Fruit fly (Drosophila melanogaster) whole organism, prepupa: ENCODE results near the gene Pif1B.

Experiments
- CG10669 ChIP-seq: fragments of 200-800 bp; sonication (Bioruptor generic); optimal IDR thresholded peaks from 3 replicates; lab custom pipeline; 2018; ENCODE audit warnings: missing biosample characterization, mild to moderate bottlenecking, missing genetic modification characterization, moderate library complexity
- CG11294 ChIP-seq: fragments of 200-800 bp; sonication (Bioruptor generic); IDR thresholded peaks from 2 replicates; pipeline ENCODE4 v1.3.6; 2022; ENCODE audit warnings: missing biosample characterization, missing genetic modification characterization
- CG11902 ChIP-seq: fragments of 200-800 bp; sonication (Bioruptor generic); optimal IDR thresholded peaks from 3 replicates; lab custom pipeline; 2016; ENCODE audit warnings: missing biosample characterization, missing genetic modification characterization
- CG15336 ChIP-seq: fragments of 200-800 bp; sonication (Bioruptor generic); IDR thresholded peaks from 2 replicates; pipeline ENCODE4 v1.3.6; 2022; ENCODE audit warnings: missing biosample characterization, missing genetic modification characterization
- CG16779 ChIP-seq: fragments of 200-800 bp; sonication (Bioruptor generic); optimal IDR thresholded peaks from 3 replicates; lab custom pipeline; 2017; ENCODE audit warnings: missing biosample characterization, mild to moderate bottlenecking, missing genetic modification characterization
- CG31627 ChIP-seq: fragments of 200-800 bp; sonication (Bioruptor generic); optimal IDR thresholded peaks from 3 replicates; lab custom pipeline; 2016; ENCODE audit warnings: missing biosample characterization, missing genetic modification characterization
- CG32006 ChIP-seq: fragments of 200-800 bp; sonication (Bioruptor generic); optimal IDR thresholded peaks from 3 replicates; lab custom pipeline; 2017; ENCODE audit warnings: missing biosample characterization, mild to moderate bottlenecking, missing genetic modification characterization
- CG34406 ChIP-seq: fragments of 200-800 bp; sonication (Bioruptor generic); optimal IDR thresholded peaks from 3 replicates; lab custom pipeline; 2016; ENCODE audit warnings: missing biosample characterization, missing genetic modification characterization
- CG4318 ChIP-seq: fragments of 200-800 bp; sonication (Bioruptor generic); optimal IDR thresholded peaks from 3 replicates; lab custom pipeline; 2017; ENCODE audit warnings: missing biosample characterization, mild to moderate bottlenecking, missing genetic modification characterization
- CG6163 ChIP-seq: fragments of 200-800 bp; sonication (Bioruptor generic); IDR thresholded peaks from 3 replicates; pipeline ENCODE4 v1.3.6; 2022; ENCODE audit warnings: missing biosample characterization, missing genetic modification characterization
- CG6276 ChIP-seq: fragments of 200-800 bp; sonication (Bioruptor generic); optimal IDR thresholded peaks from 2 replicates; lab custom pipeline; 2017; ENCODE audit warnings: missing biosample characterization, mild to moderate bottlenecking, missing genetic modification characterization
- CG6792 ChIP-seq: fragments of 200-800 bp; sonication (Bioruptor generic); optimal IDR thresholded peaks from 3 replicates; lab custom pipeline; 2016; ENCODE audit warnings: missing biosample characterization, missing genetic modification characterization
- CG6808 ChIP-seq: fragments of 200-800 bp; sonication (Bioruptor generic); optimal IDR thresholded peaks from 3 replicates; lab custom pipeline; 2017; ENCODE audit warnings: missing biosample characterization, missing genetic modification characterization, mild to moderate bottlenecking, moderate library complexity, missing genetic modification reagents
- CG6854 ChIP-seq: fragments of 200-800 bp; sonication (Bioruptor generic); optimal IDR thresholded peaks from 2 replicates; lab custom pipeline; 2017; ENCODE audit warnings: missing biosample characterization, mild to moderate bottlenecking, missing genetic modification characterization
- CG8119 ChIP-seq: fragments of 200-800 bp; sonication (Bioruptor generic); IDR thresholded peaks from 3 replicates; pipeline ENCODE4 v1.3.6; 2022; ENCODE audit warnings: missing biosample characterization, missing genetic modification characterization
- CG8319 ChIP-seq: fragments of 200-800 bp; sonication (Bioruptor generic); optimal IDR thresholded peaks from 3 replicates; lab custom pipeline; 2016; ENCODE audit warnings: missing biosample characterization, missing genetic modification characterization
- CG8632 ChIP-seq: fragments of 200-800 bp; sonication (Bioruptor generic); optimal IDR thresholded peaks from 3 replicates; lab custom pipeline; 2016; ENCODE audit warnings: missing biosample characterization, missing genetic modification characterization
- Eip75B ChIP-seq: fragments of 200-800 bp; sonication (Bioruptor generic); optimal IDR thresholded peaks from 3 replicates; lab custom pipeline; 2016; ENCODE audit warnings: missing biosample characterization, missing genetic modification characterization
- Eip78C ChIP-seq: fragments of 200-800 bp; sonication (Bioruptor generic); peaks from one replicate; lab custom pipeline; 2016; ENCODE audit warnings: missing biosample characterization, missing genetic modification characterization
- Eip93F ChIP-seq: fragments of 200-800 bp; sonication (Bioruptor generic); optimal IDR thresholded peaks from 2 replicates; lab custom pipeline; 2016; ENCODE audit warnings: missing biosample characterization, mild to moderate bottlenecking, missing genetic modification characterization
- Ets21C ChIP-seq: fragments of 200-800 bp; sonication (Bioruptor generic); optimal IDR thresholded peaks from 3 replicates; lab custom pipeline; 2016; ENCODE audit warnings: missing biosample characterization, missing genetic modification characterization
- Hr38 ChIP-seq: sonication (Bioruptor generic); optimal IDR thresholded peaks from 2 replicates; lab custom pipeline; 2016; ENCODE audit warnings: missing biosample characterization, missing genetic modification characterization
- Hr39 ChIP-seq: fragments of 200-800 bp; sonication (Bioruptor generic); optimal IDR thresholded peaks from 2 replicates; lab custom pipeline; 2016; ENCODE audit warnings: missing biosample characterization, missing genetic modification characterization
- Hr4 ChIP-seq: fragments of 200-800 bp; sonication (Bioruptor generic); optimal IDR thresholded peaks from 3 replicates; lab custom pipeline; 2016; ENCODE audit warnings: missing biosample characterization, missing genetic modification characterization
- Lpt ChIP-seq: fragments of 200-800 bp; sonication (Bioruptor generic); optimal IDR thresholded peaks from 3 replicates; lab custom pipeline; 2016; ENCODE audit warnings: missing biosample characterization, missing genetic modification characterization
- Met ChIP-seq: fragments of 200-800 bp; sonication (Bioruptor generic); optimal IDR thresholded peaks from 3 replicates; lab custom pipeline; 2016; ENCODE audit warnings: missing biosample characterization, missing genetic modification characterization
- OdsH ChIP-seq: fragments of 200-800 bp; sonication (Bioruptor generic); optimal IDR thresholded peaks from 3 replicates; lab custom pipeline; 2016; ENCODE audit warnings: missing biosample characterization, missing genetic modification characterization
- Sox102F ChIP-seq: fragments of 200-800 bp; sonication (Bioruptor generic); optimal IDR thresholded peaks from 2 replicates; lab custom pipeline; 2016; ENCODE audit warnings: missing biosample characterization, mild to moderate bottlenecking, missing genetic modification characterization
- Sox14 ChIP-seq: fragments of 200-800 bp; sonication (Bioruptor generic); optimal IDR thresholded peaks from 3 replicates; lab custom pipeline; 2016; ENCODE audit warnings: missing biosample characterization, missing genetic modification characterization
- achi ChIP-seq: fragments of 200-800 bp; sonication (Bioruptor generic); optimal IDR thresholded peaks from 3 replicates; lab custom pipeline; 2016; ENCODE audit warnings: missing biosample characterization, missing genetic modification characterization
- acj6 ChIP-seq: fragments of 200-800 bp; sonication (Bioruptor generic); optimal IDR thresholded peaks from 3 replicates; lab custom pipeline; 2016; ENCODE audit warnings: missing biosample characterization, missing genetic modification characterization
- dac ChIP-seq: fragments of 200-800 bp; sonication (Bioruptor generic); optimal IDR thresholded peaks from 2 replicates; lab custom pipeline; 2017; ENCODE audit warnings: missing biosample characterization, mild to moderate bottlenecking, missing genetic modification characterization
- dsx ChIP-seq: fragments of 200-800 bp; optimal IDR thresholded peaks from 3 replicates; lab custom pipeline; 2019; ENCODE audit warnings: missing biosample characterization, mild to moderate bottlenecking, missing genetic modification characterization, moderate library complexity; ENCODE audit not compliant: poor library complexity, severe bottlenecking
- eg ChIP-seq: fragments of 200-800 bp; sonication (Bioruptor generic); IDR thresholded peaks from 3 replicates; pipeline ENCODE4 v1.3.6; 2022; ENCODE audit warnings: missing biosample characterization, missing genetic modification characterization
- esn ChIP-seq: fragments of 200-800 bp; sonication (Bioruptor generic); optimal IDR thresholded peaks from 2 replicates; lab custom pipeline; 2016; ENCODE audit warnings: missing biosample characterization, mild to moderate bottlenecking, missing genetic modification characterization, moderate library complexity
- fkh ChIP-seq: fragments of 200-800 bp; sonication (Bioruptor generic); optimal IDR thresholded peaks from 3 replicates; lab custom pipeline; 2017; ENCODE audit warnings: missing biosample characterization, mild to moderate bottlenecking, missing genetic modification characterization, moderate library complexity
- lz ChIP-seq: fragments of 200-800 bp; sonication (Bioruptor generic); optimal IDR thresholded peaks from 3 replicates; lab custom pipeline; 2016; ENCODE audit warnings: missing biosample characterization, missing genetic modification characterization
- net ChIP-seq: fragments of 200-800 bp; sonication (Bioruptor generic); optimal IDR thresholded peaks from 3 replicates; lab custom pipeline; 2016; ENCODE audit warnings: missing biosample characterization, missing genetic modification characterization
- pdm3 ChIP-seq: fragments of 200-800 bp; sonication (Bioruptor generic); optimal IDR thresholded peaks from 3 replicates; lab custom pipeline; 2016; ENCODE audit warnings: missing biosample characterization, missing genetic modification characterization
- spab ChIP-seq: fragments of 200-800 bp; sonication (Bioruptor generic); optimal IDR thresholded peaks from 2 replicates; lab custom pipeline; 2017; ENCODE audit warnings: missing biosample characterization, mild to moderate bottlenecking, missing genetic modification characterization, missing genetic modification reagents
- svp ChIP-seq: fragments of 200-800 bp; sonication (Bioruptor generic); peaks from one replicate; lab custom pipeline; 2016; ENCODE audit warnings: missing biosample characterization, missing genetic modification characterization
- topi ChIP-seq: fragments of 200-800 bp; sonication (Bioruptor generic); optimal IDR thresholded peaks from 3 replicates; lab custom pipeline; 2016; ENCODE audit warnings: missing biosample characterization, missing genetic modification characterization
- vri ChIP-seq: fragments of 200-800 bp; sonication (Bioruptor generic); optimal IDR thresholded peaks from 3 replicates; lab custom pipeline; 2016; ENCODE audit warnings: missing biosample characterization, mild to moderate bottlenecking, missing genetic modification characterization

Pif1B gene

dm6 chr3R:8801126-8801762 lies at the start of gene Pif1B, which contains the start of the genes Pif1A and CCT7:
Gene Pif1B, minus strand, starts transcription at chr3R:8801176.
Gene Pif1A, minus strand, starts transcription at chr3R:8801176.
Gene CCT7, plus strand, starts transcription at chr3R:8801564.
- TF ChIP-seq Eip78C (GFP tag; lab: Kevin White, UChicago) (peak; percentile 77), acj6 (GFP tag; lab: Kevin White, UChicago) (peak; percentile 15), OdsH (GFP tag; lab: Kevin White, UChicago) (peak; percentile 3), CG31627 (peak; percentile 13), CG15336 (GFP tag; lab: Robert Waterston, UW) (no peak), fkh (peak; percentile 21), svp (GFP tag; lab: Kevin White, UChicago) (peak; percentile 61), dsx (GFP tag; lab: Kevin White, UChicago) (peak; percentile 64), Ets21C (GFP tag; lab: Kevin White, UChicago) (peak; percentile 1), Sox14 (peak; percentile 31), eg (GFP tag; lab: Robert Waterston, UW) (no peak), lz (GFP tag; lab: Kevin White, UChicago) (peak; percentile 1), vri (GFP tag; lab: Kevin White, UChicago) (no peak), CG8319 (GFP tag; lab: Kevin White, UChicago) (no peak), spab (GFP tag; lab: Kevin White, UChicago) (no peak), topi (GFP tag; lab: Kevin White, UChicago) (peak; percentile 28), esn (GFP tag; lab: Kevin White, UChicago) (peak; percentile 45)

dm6 chr3R:8850616-8851015 lies 49.6 kb upstream of the Pif1B start:
- TF ChIP-seq pdm3 (no peak), fkh (peak; percentile 66)

- TF ChIP-seq achi (GFP tag; lab: Kevin White, UChicago): peak; percentile 62
- no peak for TF ChIP-seq Eip93F (GFP tag; lab: Kevin White, UChicago)
- peak; percentile 60 for TF ChIP-seq Sox102F (GFP tag; lab: Kevin White, UChicago)
- TF ChIP-seq pdm3: peak; percentile 59
- TF ChIP-seq CG6792 (GFP tag; lab: Kevin White, UChicago): peak; percentile 55
- TF ChIP-seq CG8119 (GFP tag; lab: Robert Waterston, UW): peak; percentile 70
- TF ChIP-seq Hr38 (GFP tag; lab: Kevin White, UChicago): no peak
- peak; percentile 33 for TF ChIP-seq CG8632
- TF ChIP-seq CG31627: peak; percentile 49
- TF ChIP-seq Hr4 (GFP tag; lab: Kevin White, UChicago): peak; percentile 67
- TF ChIP-seq CG10669 (GFP tag; lab: Kevin White, UChicago): peak; percentile 64
- TF ChIP-seq fkh: no peak
- no peak for TF ChIP-seq CG6854 (GFP tag; lab: Kevin White, UChicago)
- peak; percentile 49 for TF ChIP-seq CG34406
- peak; percentile 83 for TF ChIP-seq svp (GFP tag; lab: Kevin White, UChicago)
- peak; percentile 64 for TF ChIP-seq Eip75B (GFP tag; lab: Kevin White, UChicago)
- TF ChIP-seq OdsH (GFP tag; lab: Kevin White, UChicago): peak; percentile 54
- TF ChIP-seq CG32006 (GFP tag; lab: Kevin White, UChicago): peak; percentile 73
- peak; percentile 58 for TF ChIP-seq net (GFP tag; lab: Kevin White, UChicago)
- TF ChIP-seq Met (GFP tag; lab: Kevin White, UChicago): peak; percentile 63
- TF ChIP-seq dsx (GFP tag; lab: Kevin White, UChicago): peak; percentile 42
- TF ChIP-seq topi (GFP tag; lab: Kevin White, UChicago): peak; percentile 48
- peak; percentile 72 for TF ChIP-seq CG6163
- TF ChIP-seq Lpt (GFP tag; lab: Kevin White, UChicago): peak; percentile 55
- TF ChIP-seq CG11902 (GFP tag; lab: Kevin White, UChicago): peak; percentile 11
- peak; percentile 49 for TF ChIP-seq Hr39
- TF ChIP-seq eg (GFP tag; lab: Robert Waterston, UW): peak; percentile 74
- TF ChIP-seq CG16779 (tag; lab: Kevin White, UChicago): no peak
- peak; percentile 21 for TF ChIP-seq CG4318 (GFP tag; lab: Kevin White, UChicago)
- peak; percentile 53 for TF ChIP-seq lz (GFP tag; lab: Kevin White, UChicago)
- TF ChIP-seq CG6276 (GFP tag; lab: Kevin White, UChicago): peak; percentile 52
- TF ChIP-seq CG6808 (GFP tag; lab: Kevin White, UChicago): peak; percentile 43
- peak; percentile 11 for TF ChIP-seq dac (GFP tag; lab: Kevin White, UChicago)
- TF ChIP-seq Ets21C (GFP tag; lab: Kevin White, UChicago): no peak
- TF ChIP-seq vri (GFP tag; lab: Kevin White, UChicago): no peak
- TF ChIP-seq acj6 (GFP tag; lab: Kevin White, UChicago): peak; percentile 50
- TF ChIP-seq CG11294 (GFP tag; lab: Robert Waterston, UW): peak; percentile 54; the same call in 1 of the 2 replicates
Observed at dm6 chr3R:8849373-8850228, 48.6 kb upstream of the Pif1B start.
